Worm (Caenorhabditis elegans) whole organism, early embryonic: ENCODE results near the gene msra-1.

Experiments
- B0310.2 ChIP-seq: sonication (generic microtip); optimal IDR thresholded peaks from 2 replicates; lab custom pipeline; 2016; ENCODE audit warnings: mild to moderate bottlenecking, missing genetic modification characterization, missing compliant biosample characterization
- F13C5.2 ChIP-seq: sonication (generic microtip); optimal IDR thresholded peaks from 2 replicates; lab custom pipeline; 2017; ENCODE audit warnings: mild to moderate bottlenecking, missing genetic modification characterization, inconsistent platforms, missing compliant biosample characterization
- aly-1 ChIP-seq: sonication (generic microtip); optimal IDR thresholded peaks from 2 replicates; lab custom pipeline; 2016; ENCODE audit warnings: missing genetic modification characterization, missing compliant biosample characterization
- ama-1 ChIP-seq: fragments of 150-350 bp; optimal IDR thresholded peaks from 2 replicates; lab custom pipeline; 2014
- ceh-13 ChIP-seq: fragments of 200-800 bp; sonication (Bioruptor generic); optimal IDR thresholded peaks from 2 replicates; lab custom pipeline; 2018; ENCODE audit warnings: mild to moderate bottlenecking, missing genetic modification characterization, missing compliant biosample characterization
- ceh-36 ChIP-seq: sonication (generic microtip); optimal IDR thresholded peaks from 2 replicates; lab custom pipeline; 2016; ENCODE audit warnings: missing genetic modification characterization, inconsistent platforms, missing compliant biosample characterization
- ets-7 ChIP-seq: sonication (generic microtip); optimal IDR thresholded peaks from 2 replicates; lab custom pipeline; 2016; ENCODE audit warnings: missing genotype, missing genetic modification characterization, missing compliant biosample characterization
- flt-1 ChIP-seq: fragments of 200-800 bp; sonication (Bioruptor generic); IDR thresholded peaks from 2 replicates; pipeline ENCODE4 v1.3.6; 2022; ENCODE audit warnings: missing genetic modification characterization, missing compliant biosample characterization
- hmbx-1 ChIP-seq: sonication (generic microtip); optimal IDR thresholded peaks from 2 replicates; lab custom pipeline; 2016; ENCODE audit warnings: mild to moderate bottlenecking, missing genetic modification characterization, missing compliant biosample characterization
- hmg-4 ChIP-seq: fragments of 200-800 bp; sonication (Bioruptor generic); optimal IDR thresholded peaks from 2 replicates; lab custom pipeline; 2018; ENCODE audit warnings: mild to moderate bottlenecking, missing genetic modification characterization, missing compliant biosample characterization
- hnd-1 ChIP-seq: sonication (generic microtip); optimal IDR thresholded peaks from 2 replicates; lab custom pipeline; 2016; ENCODE audit warnings: missing genetic modification characterization, missing compliant biosample characterization
- pes-1 ChIP-seq: fragments of 200-800 bp; sonication (Bioruptor generic); IDR thresholded peaks from 2 replicates; pipeline ENCODE4 v1.3.6; 2022; ENCODE audit warnings: missing genetic modification reagents, missing genetic modification characterization, missing compliant biosample characterization
- scrt-1 ChIP-seq: fragments of 200-800 bp; sonication (Bioruptor generic); IDR thresholded peaks from 2 replicates; pipeline ENCODE4 v1.3.6; 2022; ENCODE audit warnings: missing genetic modification characterization, missing compliant biosample characterization
- sea-1 ChIP-seq: fragments of 200-800 bp; sonication (Bioruptor generic); conservative IDR thresholded peaks from 2 replicates; pipeline ENCODE4 v1.3.6; 2022; ENCODE audit warnings: missing genetic modification characterization, missing compliant biosample characterization
- tbx-11 ChIP-seq: fragments of 200-800 bp; sonication (Bioruptor generic); IDR thresholded peaks from 2 replicates; pipeline ENCODE4 v1.3.6; 2022; ENCODE audit warnings: missing genetic modification characterization, missing compliant biosample characterization
- tbx-37 ChIP-seq: fragments of 200-800 bp; sonication (Bioruptor generic); conservative IDR thresholded peaks from 2 replicates; pipeline ENCODE4 v1.3.6; 2022; ENCODE audit warnings: missing genetic modification reagents, missing genetic modification characterization, missing compliant biosample characterization
- tra-4 ChIP-seq: sonication (generic microtip); optimal IDR thresholded peaks from 2 replicates; lab custom pipeline; 2017; ENCODE audit warnings: missing genetic modification characterization, missing compliant biosample characterization

Gene msra-1

DNA sequence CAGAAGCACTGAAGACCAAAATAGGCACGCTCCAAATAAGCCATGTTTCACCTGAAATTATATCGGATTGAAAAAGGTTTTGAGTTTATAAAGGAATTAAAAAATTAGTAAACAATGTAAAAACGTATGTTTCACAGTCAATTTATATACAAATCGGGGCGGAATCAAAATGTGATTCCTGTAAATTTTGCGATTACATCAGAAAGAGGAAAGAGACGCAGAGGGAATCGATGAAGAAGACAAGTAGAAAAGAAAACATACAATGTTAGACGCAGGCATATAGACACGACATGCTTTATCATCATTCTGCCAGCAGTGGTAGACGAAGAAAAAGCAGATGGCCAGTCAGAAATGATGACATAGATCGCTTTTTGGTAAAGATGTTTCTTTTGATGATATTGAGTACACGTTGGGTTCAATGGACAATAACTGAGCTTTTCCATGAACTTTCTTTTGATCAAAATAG is at the start of gene msra-1:
Gene msra-1, minus strand, starts transcription at position 51 of the 466 bp plus-strand sequence.
- TF ChIP-seq ceh-13 (GFP tag; lab: Kevin White, UChicago) (no peak), F13C5.2 (tag; lab: Kevin White, UChicago) (no peak), aly-1 (no peak), hnd-1 (tag; lab: Kevin White, UChicago) (no peak), pes-1 (GFP tag; lab: Robert Waterston, UW) (no peak), tra-4 (tag; lab: Kevin White, UChicago) (no peak), ets-7 (no peak), ceh-36 (tag; lab: Kevin White, UChicago) (no peak), tbx-37 (GFP tag; lab: Robert Waterston, UW) (no peak), sea-1 (GFP tag; lab: Robert Waterston, UW) (no peak), hmbx-1 (tag; lab: Kevin White, UChicago) (no peak), flt-1 (GFP tag; lab: Robert Waterston, UW) (no peak), tbx-11 (no peak), hmg-4 (no peak), B0310.2 (no peak), ama-1 (lab: Kevin White, UChicago) (no peak), scrt-1 (GFP tag; lab: Robert Waterston, UW) (no peak)

DNA sequence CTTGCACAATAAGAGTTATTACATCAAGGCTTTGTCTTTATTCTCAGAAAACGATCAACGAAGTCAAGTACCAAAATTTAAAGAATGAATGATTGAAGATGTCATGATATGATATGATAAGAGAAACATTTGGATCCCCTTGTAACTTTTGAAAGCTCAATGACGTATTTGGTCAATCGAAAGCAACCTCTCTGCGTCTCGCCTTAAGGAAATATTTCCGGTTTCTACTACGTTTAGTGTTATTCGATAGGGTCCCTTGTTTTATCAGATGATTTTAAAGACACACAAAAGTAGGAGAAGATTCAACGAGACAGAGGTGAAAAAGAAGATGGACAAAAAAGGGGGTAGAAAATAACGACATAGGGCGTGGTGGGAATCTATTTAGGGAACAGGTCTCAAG is 49.4 kb upstream of the msra-1 start:
- TF ChIP-seq hmg-4 (no peak), ets-7 (no peak), tbx-37 (GFP tag; lab: Robert Waterston, UW) (no peak), scrt-1 (GFP tag; lab: Robert Waterston, UW) (no peak), B0310.2 (no peak), ceh-13 (GFP tag; lab: Kevin White, UChicago) (no peak), ceh-36 (tag; lab: Kevin White, UChicago) (no peak), aly-1 (no peak), hnd-1 (tag; lab: Kevin White, UChicago) (no peak)

ce11 chrII:7411930-7412329 is 48.1 kb upstream of the msra-1 start, which contains the start of gene K02A2.5:
TSS of gene K02A2.5 (minus strand) at chrII:7412030.
- TF ChIP-seq ets-7 (no peak), tbx-11 (no peak), flt-1 (GFP tag; lab: Robert Waterston, UW) (no peak), hmg-4 (no peak), tbx-37 (GFP tag; lab: Robert Waterston, UW) (no peak), sea-1 (GFP tag; lab: Robert Waterston, UW) (no peak), B0310.2 (no peak), F13C5.2 (tag; lab: Kevin White, UChicago) (no peak), scrt-1 (GFP tag; lab: Robert Waterston, UW) (no peak), hmbx-1 (tag; lab: Kevin White, UChicago) (no peak), aly-1 (no peak), hnd-1 (tag; lab: Kevin White, UChicago) (no peak), tra-4 (tag; lab: Kevin White, UChicago) (no peak)

- TF ChIP-seq tra-4 (tag; lab: Kevin White, UChicago) = no peak
- TF ChIP-seq hmbx-1 (tag; lab: Kevin White, UChicago) = no peak
- no peak for TF ChIP-seq ceh-13 (GFP tag; lab: Kevin White, UChicago)
- TF ChIP-seq hnd-1 (tag; lab: Kevin White, UChicago) = no peak
- no peak for TF ChIP-seq scrt-1 (GFP tag; lab: Robert Waterston, UW)
- no peak for TF ChIP-seq tbx-11
- TF ChIP-seq ceh-36 (tag; lab: Kevin White, UChicago) = no peak
- TF ChIP-seq sea-1 (GFP tag; lab: Robert Waterston, UW) = no peak
- no peak for TF ChIP-seq F13C5.2 (tag; lab: Kevin White, UChicago)
- TF ChIP-seq ama-1 (lab: Kevin White, UChicago) = no peak
- TF ChIP-seq flt-1 (GFP tag; lab: Robert Waterston, UW) = no peak
- no peak for TF ChIP-seq ets-7
- no peak for TF ChIP-seq hmg-4
- TF ChIP-seq aly-1 = no peak
- TF ChIP-seq pes-1 (GFP tag; lab: Robert Waterston, UW) = no peak
- no peak for TF ChIP-seq B0310.2
- no peak for TF ChIP-seq tbx-37 (GFP tag; lab: Robert Waterston, UW)
Observed at ce11 chrII:7408192-7408591, 44.4 kb upstream of the msra-1 start, which contains the start of gene srd-55. TSS of gene srd-55 (plus strand) at chrII:7408492.

ce11 chrII:7406438-7406837 is 42.6 kb upstream of the msra-1 start:
- TF ChIP-seq flt-1 (GFP tag; lab: Robert Waterston, UW) (no peak), ama-1 (lab: Kevin White, UChicago) (no peak)

- no peak for TF ChIP-seq tra-4 (tag; lab: Kevin White, UChicago)
- TF ChIP-seq tbx-11 = no peak
- TF ChIP-seq scrt-1 (GFP tag; lab: Robert Waterston, UW) = no peak
- TF ChIP-seq pes-1 (GFP tag; lab: Robert Waterston, UW) = no peak
- TF ChIP-seq ceh-36 (tag; lab: Kevin White, UChicago) = no peak
- TF ChIP-seq tbx-37 (GFP tag; lab: Robert Waterston, UW) = no peak
- TF ChIP-seq hmg-4 = no peak
- TF ChIP-seq flt-1 (GFP tag; lab: Robert Waterston, UW) = no peak
- TF ChIP-seq ceh-13 (GFP tag; lab: Kevin White, UChicago) = no peak
- TF ChIP-seq ama-1 (lab: Kevin White, UChicago) = no peak
- TF ChIP-seq hmbx-1 (tag; lab: Kevin White, UChicago) = no peak
- TF ChIP-seq aly-1 = no peak
- TF ChIP-seq B0310.2 = no peak
- TF ChIP-seq ets-7 = no peak
- no peak for TF ChIP-seq hnd-1 (tag; lab: Kevin White, UChicago)
- no peak for TF ChIP-seq F13C5.2 (tag; lab: Kevin White, UChicago)
- no peak for TF ChIP-seq sea-1 (GFP tag; lab: Robert Waterston, UW)
Observed at ce11 chrII:7405262-7405661, 41.4 kb upstream of the msra-1 start.

DNA sequence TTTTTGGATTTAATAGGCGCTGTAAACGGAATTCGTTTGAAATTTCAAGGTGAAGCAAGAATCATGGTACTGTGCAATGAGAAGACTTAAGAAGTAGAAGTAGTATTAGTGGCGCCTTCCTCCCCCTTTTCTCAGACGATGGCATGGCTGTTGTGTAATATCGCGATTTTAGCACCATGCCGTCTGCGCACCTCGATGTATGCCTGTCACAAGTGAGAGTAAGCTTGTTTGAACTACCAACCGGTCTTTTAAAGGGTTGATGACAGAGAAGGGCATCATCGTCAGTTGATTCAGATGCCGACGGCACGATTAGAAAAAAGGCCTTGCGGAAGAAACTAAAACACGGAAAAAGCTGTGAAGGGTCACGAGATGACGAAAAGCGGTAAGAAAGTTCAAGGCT is 40.2 kb upstream of the msra-1 start:
- TF ChIP-seq ama-1 (lab: Kevin White, UChicago) (no peak), tbx-11 (no peak), aly-1 (no peak), hmg-4 (no peak), ceh-13 (GFP tag; lab: Kevin White, UChicago) (no peak), tbx-37 (GFP tag; lab: Robert Waterston, UW) (no peak), B0310.2 (no peak), ets-7 (no peak), ceh-36 (tag; lab: Kevin White, UChicago) (no peak), flt-1 (GFP tag; lab: Robert Waterston, UW) (no peak), hnd-1 (tag; lab: Kevin White, UChicago) (no peak), F13C5.2 (tag; lab: Kevin White, UChicago) (no peak)
